Fruit fly (Drosophila melanogaster) whole organism, embryonic: ENCODE data around the gene bsk.
A peak's percentile ranks its signal among the peaks of the same experiment; 100 is the strongest.

ENCODE experiments used
- Adf1 ChIP-seq: fragments of 200-800 bp; sonication (Bioruptor generic); IDR thresholded peaks from 2 replicates; pipeline ENCODE4 v1.3.6; 2022; ENCODE audit warnings: missing biosample characterization, missing genetic modification characterization
- CG10366 ChIP-seq: fragments of 200-800 bp; sonication (Bioruptor generic); IDR thresholded peaks from 2 replicates; pipeline ENCODE4 v1.3.6; 2022; ENCODE audit warnings: missing biosample characterization, missing genetic modification characterization
- CG11093 ChIP-seq: fragments of 200-800 bp; sonication (Bioruptor generic); IDR thresholded peaks from 3 replicates; pipeline ENCODE4 v1.3.6; 2022; ENCODE audit warnings: missing biosample characterization, missing genetic modification characterization
- CG12071 ChIP-seq: fragments of 200-800 bp; sonication (Bioruptor generic); optimal IDR thresholded peaks from 3 replicates; lab custom pipeline; 2018; ENCODE audit warnings: missing biosample characterization, mild to moderate bottlenecking, missing genetic modification characterization
- CG12659 ChIP-seq: fragments of 200-800 bp; sonication (Bioruptor generic); optimal IDR thresholded peaks from 3 replicates; lab custom pipeline; 2017; ENCODE audit warnings: mild to moderate bottlenecking, missing biosample characterization, missing genetic modification reagents, missing genetic modification characterization
- CG12744 ChIP-seq: fragments of 200-800 bp; sonication (Bioruptor generic); optimal IDR thresholded peaks from 2 replicates; lab custom pipeline; 2016; ENCODE audit warnings: missing biosample characterization, missing genetic modification characterization
- CG12942 ChIP-seq: fragments of 200-800 bp; sonication (Bioruptor generic); optimal IDR thresholded peaks from 3 replicates; lab custom pipeline; 2016; ENCODE audit warnings: missing biosample characterization, missing genetic modification characterization
- CG13424 ChIP-seq: fragments of 200-800 bp; sonication (Bioruptor generic); optimal IDR thresholded peaks from 2 replicates; lab custom pipeline; 2019; ENCODE audit warnings: missing biosample characterization, mild to moderate bottlenecking, missing genetic modification characterization, moderate library complexity
- CG13894 ChIP-seq: fragments of 200-800 bp; sonication (Bioruptor generic); optimal IDR thresholded peaks from 3 replicates; lab custom pipeline; 2018; ENCODE audit warnings: missing biosample characterization, mild to moderate bottlenecking, missing genetic modification characterization, moderate library complexity
- CG14014 ChIP-seq: fragments of 200-800 bp; sonication (Bioruptor generic); IDR thresholded peaks from 2 replicates; pipeline ENCODE4 v1.3.6; 2022; ENCODE audit warnings: missing biosample characterization, missing genetic modification characterization
- CG14667 ChIP-seq: fragments of 200-800 bp; sonication (Bioruptor generic); IDR thresholded peaks from 2 replicates; pipeline ENCODE4 v1.3.6; 2022; ENCODE audit warnings: missing biosample characterization, missing genetic modification characterization
- CG1602 ChIP-seq: fragments of 200-800 bp; sonication (Bioruptor generic); optimal IDR thresholded peaks from 3 replicates; lab custom pipeline; 2016; ENCODE audit warnings: missing biosample characterization, missing genetic modification characterization
- CG1603 ChIP-seq: fragments of 200-800 bp; sonication (Bioruptor generic); optimal IDR thresholded peaks from 2 replicates; lab custom pipeline; 2019; ENCODE audit warnings: missing biosample characterization, mild to moderate bottlenecking, missing genetic modification characterization, moderate library complexity
- CG17186 ChIP-seq: fragments of 200-800 bp; sonication (Bioruptor generic); optimal IDR thresholded peaks from 3 replicates; lab custom pipeline; 2017; ENCODE audit warnings: missing biosample characterization, missing genetic modification reagents, missing genetic modification characterization
- CG18011 ChIP-seq: fragments of 200-800 bp; sonication (Bioruptor generic); optimal IDR thresholded peaks from 2 replicates; lab custom pipeline; 2017; ENCODE audit warnings: missing biosample characterization, missing genetic modification characterization, mild to moderate bottlenecking, moderate library complexity, missing genotype
- CG18619 ChIP-seq: fragments of 200-800 bp; sonication (Bioruptor generic); optimal IDR thresholded peaks from 3 replicates; lab custom pipeline; 2017; ENCODE audit warnings: missing biosample characterization, mild to moderate bottlenecking, missing genetic modification characterization
- CG2202 ChIP-seq: fragments of 200-800 bp; sonication (Bioruptor generic); optimal IDR thresholded peaks from 2 replicates; lab custom pipeline; 2018; ENCODE audit warnings: missing biosample characterization, mild to moderate bottlenecking, missing genetic modification characterization
- CG30020 ChIP-seq: fragments of 200-800 bp; optimal IDR thresholded peaks from 2 replicates; lab custom pipeline; 2019; ENCODE audit warnings: missing biosample characterization, mild to moderate bottlenecking, missing genetic modification characterization, moderate library complexity
- CG4617 ChIP-seq: fragments of 200-800 bp; sonication (Bioruptor generic); optimal IDR thresholded peaks from 3 replicates; lab custom pipeline; 2016; ENCODE audit warnings: missing biosample characterization, missing genetic modification characterization, borderline replicate concordance
- CG6654 ChIP-seq: fragments of 200-800 bp; sonication (Bioruptor generic); optimal IDR thresholded peaks from 2 replicates; lab custom pipeline; 2017; ENCODE audit warnings: missing biosample characterization, mild to moderate bottlenecking, missing genetic modification characterization
- CG9215 ChIP-seq: fragments of 200-800 bp; sonication (Bioruptor generic); IDR thresholded peaks from 2 replicates; pipeline ENCODE4 v1.3.6; 2022; ENCODE audit warnings: missing biosample characterization, missing genetic modification characterization
- CG9437 ChIP-seq: fragments of 200-800 bp; sonication (Bioruptor generic); optimal IDR thresholded peaks from 2 replicates; lab custom pipeline; 2018; ENCODE audit warnings: missing biosample characterization, mild to moderate bottlenecking, missing genetic modification characterization
- CG9797 ChIP-seq: fragments of 200-800 bp; sonication (Bioruptor generic); optimal IDR thresholded peaks from 3 replicates; lab custom pipeline; 2018; ENCODE audit warnings: missing biosample characterization, mild to moderate bottlenecking, missing genetic modification characterization
- D19A ChIP-seq: fragments of 200-800 bp; optimal IDR thresholded peaks from 3 replicates; lab custom pipeline; 2019; ENCODE audit warnings: missing biosample characterization, mild to moderate bottlenecking, missing genetic modification characterization, moderate library complexity
- D19B ChIP-seq: fragments of 200-800 bp; sonication (Bioruptor generic); optimal IDR thresholded peaks from 2 replicates; lab custom pipeline; 2017; ENCODE audit warnings: missing biosample characterization, mild to moderate bottlenecking, missing genetic modification characterization
- Deaf1 ChIP-seq: fragments of 200-800 bp; optimal IDR thresholded peaks from 3 replicates; lab custom pipeline; 2019; ENCODE audit warnings: missing biosample characterization, mild to moderate bottlenecking, missing genetic modification characterization, moderate library complexity
- Dll ChIP-seq: fragments of 200-800 bp; sonication (Bioruptor generic); IDR thresholded peaks from 4 replicates; pipeline ENCODE4 v1.3.6; 2022; ENCODE audit warnings: missing biosample characterization, missing genetic modification characterization; ENCODE audit not compliant: partially characterized antibody
- E2f2 ChIP-seq: fragments of 200-800 bp; sonication (Bioruptor generic); IDR thresholded peaks from 2 replicates; pipeline ENCODE4 v1.3.6; 2022; ENCODE audit warnings: missing biosample characterization, missing genetic modification characterization
- H15 ChIP-seq: fragments of 200-800 bp; sonication (Bioruptor generic); IDR thresholded peaks from 3 replicates; pipeline ENCODE4 v1.3.6; 2022; ENCODE audit warnings: missing biosample characterization, missing genetic modification characterization
- MBD-R2 ChIP-seq: fragments of 200-800 bp; sonication (Bioruptor generic); IDR thresholded peaks from 2 replicates; pipeline ENCODE4 v1.3.6; 2022; ENCODE audit warnings: missing biosample characterization, missing genetic modification characterization
- MESR4 ChIP-seq: fragments of 200-800 bp; sonication (Bioruptor generic); optimal IDR thresholded peaks from 2 replicates; lab custom pipeline; 2018; ENCODE audit warnings: missing biosample characterization, mild to moderate bottlenecking, missing genetic modification characterization, moderate library complexity
- Mad ChIP-seq: fragments of 200-800 bp; sonication (Bioruptor generic); optimal IDR thresholded peaks from 2 replicates; lab custom pipeline; 2016; ENCODE audit warnings: missing biosample characterization, missing genetic modification characterization
- NK7.1 ChIP-seq: fragments of 200-800 bp; sonication (Bioruptor generic); optimal IDR thresholded peaks from 3 replicates; lab custom pipeline; 2016; ENCODE audit warnings: missing biosample characterization, missing genetic modification characterization
- ab ChIP-seq: fragments of 200-800 bp; sonication (Bioruptor generic); optimal IDR thresholded peaks from 2 replicates; lab custom pipeline; 2016; ENCODE audit warnings: missing biosample characterization, missing genetic modification characterization
- ap ChIP-seq: fragments of 200-800 bp; sonication (Bioruptor generic); IDR thresholded peaks from 2 replicates; pipeline ENCODE4 v1.3.6; 2022; ENCODE audit warnings: missing biosample characterization, missing genetic modification characterization
- ara ChIP-seq: fragments of 200-800 bp; sonication (Bioruptor generic); IDR thresholded peaks from 2 replicates; pipeline ENCODE4 v1.3.6; 2022; ENCODE audit warnings: missing biosample characterization, missing genetic modification characterization
- crol ChIP-seq: fragments of 200-800 bp; sonication (Bioruptor generic); IDR thresholded peaks from 2 replicates; pipeline ENCODE4 v1.3.6; 2022; ENCODE audit warnings: missing biosample characterization, missing genetic modification characterization
- fd64A ChIP-seq: fragments of 200-800 bp; sonication (Bioruptor generic); optimal IDR thresholded peaks from 3 replicates; lab custom pipeline; 2018; ENCODE audit warnings: missing biosample characterization, mild to moderate bottlenecking, missing genetic modification characterization
- gfzf ChIP-seq: fragments of 200-800 bp; sonication (Bioruptor generic); optimal IDR thresholded peaks from 2 replicates; lab custom pipeline; 2016; ENCODE audit warnings: missing biosample characterization, mild to moderate bottlenecking, missing genetic modification characterization, moderate library complexity
- grn ChIP-seq: fragments of 200-800 bp; sonication (Bioruptor generic); optimal IDR thresholded peaks from 3 replicates; lab custom pipeline; 2017; ENCODE audit warnings: missing biosample characterization, missing genetic modification characterization
- odd ChIP-seq: fragments of 200-800 bp; sonication (Bioruptor generic); optimal IDR thresholded peaks from 2 replicates; lab custom pipeline; 2017; ENCODE audit warnings: missing biosample characterization, mild to moderate bottlenecking, missing genetic modification characterization
- pfk ChIP-seq: fragments of 200-800 bp; sonication (Bioruptor generic); optimal IDR thresholded peaks from 2 replicates; lab custom pipeline; 2018; ENCODE audit warnings: missing biosample characterization, mild to moderate bottlenecking, missing genetic modification characterization, moderate library complexity
- phol ChIP-seq: fragments of 200-800 bp; sonication (Bioruptor generic); optimal IDR thresholded peaks from 3 replicates; lab custom pipeline; 2018; ENCODE audit warnings: missing biosample characterization, mild to moderate bottlenecking, missing genetic modification characterization, moderate library complexity
- pzg ChIP-seq: fragments of 200-800 bp; sonication (Bioruptor generic); optimal IDR thresholded peaks from 3 replicates; lab custom pipeline; 2018; ENCODE audit warnings: missing biosample characterization, mild to moderate bottlenecking, missing genetic modification characterization, moderate library complexity
- schlank ChIP-seq: fragments of 200-800 bp; sonication (Bioruptor generic); optimal IDR thresholded peaks from 2 replicates; lab custom pipeline; 2018; ENCODE audit warnings: missing biosample characterization, mild to moderate bottlenecking, missing genetic modification characterization
- sqz ChIP-seq: fragments of 200-800 bp; sonication (Bioruptor generic); optimal IDR thresholded peaks from 3 replicates; lab custom pipeline; 2018; ENCODE audit warnings: missing biosample characterization, mild to moderate bottlenecking, missing genetic modification characterization
- stc ChIP-seq: fragments of 200-800 bp; sonication (Bioruptor generic); IDR thresholded peaks from 2 replicates; pipeline ENCODE4 v1.3.6; 2022; ENCODE audit warnings: missing biosample characterization, missing genetic modification characterization
- stwl ChIP-seq: fragments of 200-800 bp; sonication (Bioruptor generic); optimal IDR thresholded peaks from 3 replicates; lab custom pipeline; 2018; ENCODE audit warnings: missing biosample characterization, mild to moderate bottlenecking, missing genetic modification characterization, moderate library complexity
- tap ChIP-seq: fragments of 200-800 bp; optimal IDR thresholded peaks from 3 replicates; lab custom pipeline; 2019; ENCODE audit warnings: missing biosample characterization, mild to moderate bottlenecking, missing genetic modification characterization, moderate library complexity
- tx ChIP-seq: fragments of 200-800 bp; sonication (Bioruptor generic); optimal IDR thresholded peaks from 2 replicates; lab custom pipeline; 2016; ENCODE audit warnings: missing biosample characterization, missing genetic modification characterization
- unpg ChIP-seq: fragments of 200-800 bp; sonication (Bioruptor generic); optimal IDR thresholded peaks from 3 replicates; lab custom pipeline; 2018; ENCODE audit warnings: missing biosample characterization, mild to moderate bottlenecking, missing genetic modification characterization, moderate library complexity
- wek ChIP-seq: fragments of 200-800 bp; sonication (Bioruptor generic); optimal IDR thresholded peaks from 3 replicates; lab custom pipeline; 2018; ENCODE audit warnings: missing biosample characterization, mild to moderate bottlenecking, missing genetic modification characterization, moderate library complexity

bsk gene

DNA sequence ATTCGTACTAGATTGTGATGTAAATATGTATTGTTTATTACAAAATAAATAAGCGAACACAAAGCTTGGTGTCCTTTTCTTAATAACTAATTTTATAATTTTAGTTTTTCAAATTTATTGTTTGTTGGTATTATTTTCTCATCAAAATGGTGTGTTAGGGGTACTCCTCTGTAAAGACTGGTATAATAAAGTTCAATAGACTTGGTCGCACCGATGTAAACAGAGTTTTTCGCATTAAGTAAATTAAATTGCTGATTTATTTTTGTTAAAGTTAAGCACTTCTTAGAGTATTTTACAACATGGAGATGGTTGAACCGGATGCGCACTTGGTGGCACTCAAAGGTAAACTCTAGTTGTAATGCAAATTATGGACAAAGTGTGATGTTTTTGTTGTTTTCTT lies 16.2 kb upstream of the bsk start, which contains the start of gene CG4953:
CG4953 (plus strand) TSS at position 193 of the 400 bp plus-strand sequence.
- TF ChIP-seq MESR4 (peak; percentile 33), Dll (no peak), CG1602 (GFP tag; lab: Kevin White, UChicago) (no peak), phol (tag; lab: Kevin White, UChicago) (peak; percentile 0), odd (GFP tag; lab: Kevin White, UChicago) (no peak), CG4617 (GFP tag; lab: Kevin White, UChicago) (peak; percentile 25), ab (no peak), pzg (GFP tag; lab: Kevin White, UChicago) (peak; percentile 44), stc (GFP tag; lab: Robert Waterston, UW) (no peak), CG11093 (GFP tag; lab: Robert Waterston, UW) (no peak), CG10366 (no peak), grn (no peak), CG6654 (GFP tag; lab: Kevin White, UChicago) (no peak), CG30020 (tag; lab: Kevin White, UChicago) (peak; percentile 65), tap (tag; lab: Kevin White, UChicago) (no peak), ap (GFP tag; lab: Robert Waterston, UW) (no peak), CG14667 (no peak), D19A (tag; lab: Kevin White, UChicago) (no peak), Adf1 (GFP tag; lab: Robert Waterston, UW) (no peak), H15 (GFP tag; lab: Robert Waterston, UW) (no peak), schlank (no peak), CG1603 (tag; lab: Kevin White, UChicago) (peak; percentile 3), Deaf1 (tag; lab: Kevin White, UChicago) (no peak), CG2202 (tag; lab: Kevin White, UChicago) (no peak), CG14014 (GFP tag; lab: Robert Waterston, UW) (no peak), CG12659 (GFP tag; lab: Kevin White, UChicago) (peak; percentile 4), CG18011 (no peak), fd64A (GFP tag; lab: Kevin White, UChicago) (no peak), wek (GFP tag; lab: Kevin White, UChicago) (peak; percentile 93), pfk (GFP tag; lab: Kevin White, UChicago) (peak; percentile 22), CG13894 (tag; lab: Kevin White, UChicago) (no peak), CG9797 (GFP tag; lab: Kevin White, UChicago) (peak; percentile 18), stwl (tag; lab: Kevin White, UChicago) (peak; percentile 32), D19B (GFP tag; lab: Kevin White, UChicago) (no peak), crol (no peak), ara (no peak), CG17186 (GFP tag; lab: Kevin White, UChicago) (no peak), CG12744 (no peak), CG12071 (GFP tag; lab: Kevin White, UChicago) (no peak), Mad (no peak), CG18619 (GFP tag; lab: Kevin White, UChicago) (no peak), CG9215 (GFP tag; lab: Robert Waterston, UW) (no peak), E2f2 (GFP tag; lab: Robert Waterston, UW) (peak; percentile 26; the same call in 1 of the 2 replicates), tx (GFP tag; lab: Kevin White, UChicago) (no peak), CG12942 (GFP tag; lab: Kevin White, UChicago) (no peak), CG9437 (GFP tag; lab: Kevin White, UChicago) (no peak), NK7.1 (GFP tag; lab: Kevin White, UChicago) (no peak), MBD-R2 (peak; percentile 66), gfzf (peak; percentile 67), CG13424 (tag; lab: Kevin White, UChicago) (no peak), unpg (GFP tag; lab: Kevin White, UChicago) (no peak), sqz (no peak)
